Worm (Caenorhabditis elegans) whole organism, midembryonic: ENCODE measurements around the gene F07F6.1.

Experiments
- T22C8.4 ChIP-seq: fragments of 200-800 bp; sonication (Bioruptor generic); IDR thresholded peaks from 2 replicates; pipeline ENCODE4 v1.3.6; 2022; ENCODE audit warnings: missing genetic modification characterization, missing compliant biosample characterization
- klf-2 ChIP-seq: fragments of 200-800 bp; sonication (Bioruptor generic); conservative IDR thresholded peaks from 2 replicates; pipeline ENCODE4 v1.3.6; 2022; ENCODE audit warnings: missing genetic modification reagents, missing genetic modification characterization, missing compliant biosample characterization
- ztf-29 ChIP-seq: fragments of 200-800 bp; sonication (Bioruptor generic); IDR thresholded peaks from 2 replicates; pipeline ENCODE4 v1.3.6; 2022; ENCODE audit warnings: missing genetic modification reagents, missing genetic modification characterization, missing compliant biosample characterization

ce11 chrII:5436833-5437232 is 853 bp upstream of the F07F6.1 start, which contains the start of gene dct-5:
- TF ChIP-seq T22C8.4 (GFP tag; lab: Robert Waterston, UW), result no peak
- no peak for TF ChIP-seq ztf-29 (GFP tag; lab: Robert Waterston, UW)
- TF ChIP-seq klf-2 (GFP tag; lab: Robert Waterston, UW), result no peak
